Worm (Caenorhabditis elegans) whole organism, mixed stage, embryonic: ENCODE results near the gene atg-10.

Experiments
- bed-3 ChIP-seq: fragments of 200-800 bp; sonication (Bioruptor generic); optimal IDR thresholded peaks from 3 replicates; lab custom pipeline; 2018; ENCODE audit warnings: mild to moderate bottlenecking, missing genetic modification characterization, moderate library complexity, missing compliant biosample characterization
- blmp-1 ChIP-seq: fragments of 150-350 bp; optimal IDR thresholded peaks from 2 replicates; lab custom pipeline; 2014; ENCODE audit warnings: missing biosample characterization, missing genetic modification characterization
- ceh-43 ChIP-seq: fragments of 200-800 bp; sonication (Bioruptor generic); optimal IDR thresholded peaks from 2 replicates; lab custom pipeline; 2018; ENCODE audit warnings: mild to moderate bottlenecking, missing genetic modification characterization, moderate library complexity, missing compliant biosample characterization
- ceh-83 ChIP-seq: fragments of 200-800 bp; sonication (Bioruptor generic); optimal IDR thresholded peaks from 2 replicates; lab custom pipeline; 2018; ENCODE audit warnings: mild to moderate bottlenecking, missing genetic modification characterization, missing compliant biosample characterization
- ces-1 ChIP-seq: fragments of 150-350 bp; optimal IDR thresholded peaks from 2 replicates; lab custom pipeline; 2014; ENCODE audit warnings: missing biosample characterization, missing genetic modification reagents, missing genetic modification characterization
- cnd-1 ChIP-seq: fragments of 200-800 bp; sonication (Bioruptor generic); optimal IDR thresholded peaks from 2 replicates; lab custom pipeline; 2018; ENCODE audit warnings: mild to moderate bottlenecking, missing genetic modification characterization, missing compliant biosample characterization
- drap-1 ChIP-seq: fragments of 200-800 bp; sonication (Bioruptor generic); optimal IDR thresholded peaks from 3 replicates; lab custom pipeline; 2018; ENCODE audit warnings: mild to moderate bottlenecking, missing genetic modification characterization, missing compliant biosample characterization
- elt-1 ChIP-seq: sonication (generic microtip); optimal IDR thresholded peaks from 2 replicates; lab custom pipeline; 2017; ENCODE audit warnings: missing genetic modification characterization, mild to moderate bottlenecking, missing compliant biosample characterization, antibody characterized with exemption, moderate library complexity, borderline replicate concordance; ENCODE audit not compliant: insufficient read depth
- elt-3 ChIP-seq: fragments of 150-350 bp; optimal IDR thresholded peaks from 2 replicates; lab custom pipeline; 2014; ENCODE audit warnings: missing biosample characterization, missing genetic modification characterization
- flh-1 ChIP-seq: fragments of 200-800 bp; sonication (Bioruptor generic); optimal IDR thresholded peaks from 2 replicates; lab custom pipeline; 2018; ENCODE audit warnings: mild to moderate bottlenecking, missing genetic modification characterization, moderate library complexity, missing compliant biosample characterization
- ham-2 ChIP-seq: fragments of 200-800 bp; sonication (Bioruptor generic); optimal IDR thresholded peaks from 2 replicates; lab custom pipeline; 2018; ENCODE audit warnings: mild to moderate bottlenecking, missing genetic modification characterization, missing compliant biosample characterization
- hlh-1 ChIP-seq: fragments of 150-350 bp; optimal IDR thresholded peaks from 2 replicates; lab custom pipeline; 2014; ENCODE audit warnings: missing biosample characterization, missing genetic modification reagents, missing genetic modification characterization
- lin-13 ChIP-seq: fragments of 150-350 bp; optimal IDR thresholded peaks from 2 replicates; lab custom pipeline; 2014; ENCODE audit warnings: missing biosample characterization, missing genetic modification characterization
- lin-32 ChIP-seq: fragments of 200-800 bp; sonication (Bioruptor generic); optimal IDR thresholded peaks from 2 replicates; lab custom pipeline; 2018; ENCODE audit warnings: mild to moderate bottlenecking, missing genetic modification characterization, missing compliant biosample characterization
- mab-5 ChIP-seq: fragments of 150-350 bp; optimal IDR thresholded peaks from 2 replicates; lab custom pipeline; 2014; ENCODE audit warnings: missing biosample characterization, missing genetic modification characterization
- mep-1 ChIP-seq: fragments of 150-350 bp; optimal IDR thresholded peaks from 2 replicates; lab custom pipeline; 2017; ENCODE audit warnings: missing biosample characterization, missing genetic modification reagents, missing genetic modification characterization, inconsistent platforms
- mls-2 ChIP-seq: sonication (generic microtip); optimal IDR thresholded peaks from 2 replicates; lab custom pipeline; 2016; ENCODE audit warnings: mild to moderate bottlenecking, missing genetic modification characterization, moderate library complexity, missing compliant biosample characterization
- nhr-2 ChIP-seq: fragments of 150-350 bp; optimal IDR thresholded peaks from 2 replicates; lab custom pipeline; 2014; ENCODE audit warnings: missing biosample characterization, missing genetic modification characterization
- nhr-237 ChIP-seq: fragments of 150-350 bp; optimal IDR thresholded peaks from 2 replicates; lab custom pipeline; 2014; ENCODE audit warnings: missing biosample characterization, missing genetic modification characterization
- nhr-28 ChIP-seq: fragments of 150-350 bp; optimal IDR thresholded peaks from 2 replicates; lab custom pipeline; 2014; ENCODE audit warnings: missing biosample characterization, missing genetic modification characterization
- nhr-76 ChIP-seq: sonication (generic microtip); optimal IDR thresholded peaks from 2 replicates; lab custom pipeline; 2017; ENCODE audit warnings: missing biosample characterization, missing genetic modification characterization
- pha-4 ChIP-seq: fragments of 150-350 bp; optimal IDR thresholded peaks from 2 replicates; lab custom pipeline; 2018; ENCODE audit warnings: missing biosample characterization, missing genetic modification reagents, missing genetic modification characterization
- sem-2 ChIP-seq: fragments of 200-800 bp; sonication (Bioruptor generic); optimal IDR thresholded peaks from 2 replicates; lab custom pipeline; 2018; ENCODE audit warnings: mild to moderate bottlenecking, missing genetic modification characterization, missing compliant biosample characterization
- snpc-4 ChIP-seq: fragments of 150-350 bp; optimal IDR thresholded peaks from 2 replicates; lab custom pipeline; 2014; ENCODE audit warnings: missing biosample characterization, missing genetic modification characterization
- sptf-1 ChIP-seq: sonication (generic microtip); optimal IDR thresholded peaks from 2 replicates; lab custom pipeline; 2017; ENCODE audit warnings: mild to moderate bottlenecking, missing genetic modification characterization, moderate library complexity, missing compliant biosample characterization
- tbx-8 ChIP-seq: fragments of 200-800 bp; sonication (Bioruptor generic); optimal IDR thresholded peaks from 2 replicates; lab custom pipeline; 2018; ENCODE audit warnings: mild to moderate bottlenecking, missing genetic modification characterization, moderate library complexity, missing compliant biosample characterization
- unc-120 ChIP-seq: sonication (generic microtip); optimal IDR thresholded peaks from 2 replicates; lab custom pipeline; 2017; ENCODE audit warnings: missing genetic modification characterization, missing compliant biosample characterization; ENCODE audit not compliant: poor library complexity, severe bottlenecking
- unc-39 ChIP-seq: fragments of 150-350 bp; optimal IDR thresholded peaks from 2 replicates; lab custom pipeline; 2014; ENCODE audit warnings: missing biosample characterization, missing genetic modification characterization
- zip-8 ChIP-seq: fragments of 150-350 bp; optimal IDR thresholded peaks from 2 replicates; lab custom pipeline; 2014; ENCODE audit warnings: missing biosample characterization, missing genetic modification characterization
- ztf-11 ChIP-seq: fragments of 150-350 bp; optimal IDR thresholded peaks from 2 replicates; lab custom pipeline; 2014; ENCODE audit warnings: missing biosample characterization, missing genetic modification characterization

Gene atg-10

ce11 chrII:8637615-8638014 is 21.3 kb upstream of the atg-10 start, which contains the start of gene vab-9:
Gene vab-9 (minus strand): TSS chrII:8637715.
- TF ChIP-seq ces-1 (GFP tag; lab: Kevin White, UChicago), result peak; percentile 51
- no peak for TF ChIP-seq unc-39 (tag; lab: Kevin White, UChicago)

ce11 chrII:8639553-8639952 is 19.4 kb upstream of the atg-10 start:
- TF ChIP-seq mls-2 (tag; lab: Kevin White, UChicago) (no peak), lin-13 (tag; lab: Kevin White, UChicago) (no peak), zip-8 (tag; lab: Kevin White, UChicago) (no peak), drap-1 (GFP tag; lab: Kevin White, UChicago) (no peak), sem-2 (no peak), ztf-11 (no peak), ceh-43 (no peak), sptf-1 (no peak), hlh-1 (tag; lab: Kevin White, UChicago) (no peak), bed-3 (GFP tag; lab: Kevin White, UChicago) (no peak), snpc-4 (no peak), ces-1 (GFP tag; lab: Kevin White, UChicago) (no peak), pha-4 (tag; lab: Kevin White, UChicago) (no peak), ham-2 (GFP tag; lab: Kevin White, UChicago) (no peak), lin-32 (no peak)

- TF ChIP-seq ztf-11, result no peak
- no peak for TF ChIP-seq flh-1
- TF ChIP-seq ceh-43, result no peak
- TF ChIP-seq nhr-2 (tag; lab: Kevin White, UChicago), result no peak
- no peak for TF ChIP-seq pha-4 (tag; lab: Kevin White, UChicago)
- TF ChIP-seq ham-2 (GFP tag; lab: Kevin White, UChicago), result no peak
- TF ChIP-seq nhr-76 (tag; lab: Kevin White, UChicago), result no peak
- TF ChIP-seq tbx-8 (GFP tag; lab: Kevin White, UChicago), result no peak
- TF ChIP-seq mab-5 (tag; lab: Kevin White, UChicago), result no peak
- no peak for TF ChIP-seq elt-3
- TF ChIP-seq snpc-4, result no peak
- TF ChIP-seq nhr-237 (tag; lab: Kevin White, UChicago), result no peak
- TF ChIP-seq lin-32, result no peak
- TF ChIP-seq cnd-1 (tag; lab: Kevin White, UChicago), result no peak
- TF ChIP-seq unc-120 (tag; lab: Kevin White, UChicago), result no peak
- TF ChIP-seq nhr-28 (tag; lab: Kevin White, UChicago), result no peak
- no peak for TF ChIP-seq elt-1 (tag; lab: Kevin White, UChicago)
- no peak for TF ChIP-seq blmp-1 (tag; lab: Kevin White, UChicago)
- TF ChIP-seq mep-1 (tag; lab: Kevin White, UChicago), result no peak
- no peak for TF ChIP-seq ceh-83 (GFP tag; lab: Kevin White, UChicago)
Measured at ce11 chrII:8640503-8640902, 18.4 kb upstream of the atg-10 start.

- peak; percentile 56 for TF ChIP-seq ham-2 (GFP tag; lab: Kevin White, UChicago)
- no peak for TF ChIP-seq pha-4 (tag; lab: Kevin White, UChicago)
Measured at ce11 chrII:8641131-8641530, 17.8 kb upstream of the atg-10 start, which contains the start of gene D2085.7. Gene D2085.7 (plus strand): TSS chrII:8641381.

ce11 chrII:8642376-8642775 is 16.6 kb upstream of the atg-10 start:
- TF ChIP-seq nhr-28 (tag; lab: Kevin White, UChicago) (no peak), blmp-1 (tag; lab: Kevin White, UChicago) (peak; percentile 86), unc-120 (tag; lab: Kevin White, UChicago) (no peak)
- TF ChIP-seq, all 35 proteins: peak for 1
